Fruit fly (Drosophila melanogaster) whole organism, embryonic: ENCODE measurements around the gene Hsp22.

Source experiments
- Elba2 ChIP-seq: fragments of 200-800 bp; sonication (Bioruptor generic); optimal IDR thresholded peaks from 3 replicates; lab custom pipeline; 2016; ENCODE audit warnings: missing biosample characterization, missing genetic modification characterization
- ci ChIP-seq: fragments of 200-800 bp; sonication (Bioruptor generic); IDR thresholded peaks from 3 replicates; pipeline ENCODE4 v1.3.6; 2022; ENCODE audit warnings: missing biosample characterization, missing genetic modification characterization
- dmrt99B ChIP-seq: fragments of 200-800 bp; sonication (Bioruptor generic); optimal IDR thresholded peaks from 2 replicates; lab custom pipeline; 2018; ENCODE audit warnings: missing biosample characterization, mild to moderate bottlenecking, missing genetic modification characterization, moderate library complexity
- fd3F ChIP-seq: fragments of 200-800 bp; sonication (Bioruptor generic); optimal IDR thresholded peaks from 2 replicates; lab custom pipeline; 2018; ENCODE audit warnings: missing biosample characterization, mild to moderate bottlenecking, missing genetic modification characterization, moderate library complexity
- insv ChIP-seq, 2 experiments: fragments of 200-800 bp; sonication (Bioruptor generic); optimal IDR thresholded peaks; 3 replicates each; lab custom pipeline; 2016 to 2018; ENCODE audit warnings: missing biosample characterization in 2 of 2, missing genetic modification characterization in 2 of 2
- oc ChIP-seq: fragments of 200-800 bp; sonication (Bioruptor generic); optimal IDR thresholded peaks from 2 replicates; lab custom pipeline; 2018; ENCODE audit warnings: missing biosample characterization, mild to moderate bottlenecking, missing genetic modification characterization, moderate library complexity
- zf30C ChIP-seq: fragments of 200-800 bp; sonication (Bioruptor generic); optimal IDR thresholded peaks from 3 replicates; lab custom pipeline; 2018; ENCODE audit warnings: missing biosample characterization, mild to moderate bottlenecking, missing genetic modification characterization

DNA sequence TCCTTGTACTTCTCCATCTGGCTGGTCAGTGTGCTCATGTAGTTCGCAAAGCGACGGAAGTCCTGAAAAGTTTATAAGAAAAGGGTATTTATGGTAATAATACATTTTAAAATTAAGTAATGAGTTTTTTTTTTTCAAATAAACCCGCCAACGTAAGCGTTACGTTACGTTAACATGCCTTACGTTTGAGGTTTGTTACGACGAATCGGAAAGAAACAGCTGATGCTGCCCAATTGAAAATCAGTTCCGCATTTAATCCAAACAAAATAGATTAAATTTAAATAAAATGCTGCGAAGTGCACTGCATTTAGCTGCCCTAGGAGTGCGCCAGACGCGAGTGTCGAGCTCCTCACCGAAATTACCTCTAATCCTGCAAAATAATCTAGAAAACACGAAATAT, 8.6 kb upstream of the Hsp22 start, which contains the start of gene mRRF1:
- TF ChIP-seq fd3F (GFP tag; lab: Kevin White, UChicago) (no peak), oc (tag; lab: Kevin White, UChicago) (no peak), ci (GFP tag; lab: Robert Waterston, UW) (no peak), insv (GFP tag; optimal IDR thresholded peaks at IDR 0.05; lab: Kevin White, UChicago) (no peak), Elba2 (GFP tag; lab: Kevin White, UChicago) (no peak), zf30C (no peak), dmrt99B (tag; lab: Kevin White, UChicago) (no peak)
